Fruit fly (Drosophila melanogaster) whole organism, embryonic: ENCODE results near the gene dnc.

Experiments
- BEAF-32 ChIP-seq: fragments of 200-800 bp; sonication (Bioruptor generic); optimal IDR thresholded peaks from 3 replicates; lab custom pipeline; 2017; ENCODE audit warnings: missing biosample characterization, missing genetic modification characterization, mild to moderate bottlenecking, moderate library complexity, missing genetic modification reagents
- Bgb ChIP-seq: fragments of 200-800 bp; sonication (Bioruptor generic); IDR thresholded peaks from 2 replicates; pipeline ENCODE4 v1.3.6; 2022; ENCODE audit warnings: missing biosample characterization, missing genetic modification characterization; ENCODE audit not compliant: partially characterized antibody
- CG10147 ChIP-seq: fragments of 200-800 bp; sonication (Bioruptor generic); optimal IDR thresholded peaks from 2 replicates; lab custom pipeline; 2019; ENCODE audit warnings: missing biosample characterization, mild to moderate bottlenecking, missing genetic modification characterization, moderate library complexity
- CG12071 ChIP-seq: fragments of 200-800 bp; sonication (Bioruptor generic); optimal IDR thresholded peaks from 3 replicates; lab custom pipeline; 2018; ENCODE audit warnings: missing biosample characterization, mild to moderate bottlenecking, missing genetic modification characterization
- CG12299 ChIP-seq: fragments of 200-800 bp; sonication (Bioruptor generic); optimal IDR thresholded peaks from 2 replicates; lab custom pipeline; 2018; ENCODE audit warnings: missing biosample characterization, mild to moderate bottlenecking, missing genetic modification characterization
- CG1233 ChIP-seq: fragments of 200-800 bp; sonication (Bioruptor generic); optimal IDR thresholded peaks from 4 replicates; lab custom pipeline; 2018; ENCODE audit warnings: missing biosample characterization, mild to moderate bottlenecking, missing genetic modification characterization
- CG12659 ChIP-seq: fragments of 200-800 bp; sonication (Bioruptor generic); optimal IDR thresholded peaks from 3 replicates; lab custom pipeline; 2017; ENCODE audit warnings: mild to moderate bottlenecking, missing biosample characterization, missing genetic modification reagents, missing genetic modification characterization
- CG13894 ChIP-seq: fragments of 200-800 bp; sonication (Bioruptor generic); optimal IDR thresholded peaks from 3 replicates; lab custom pipeline; 2018; ENCODE audit warnings: missing biosample characterization, mild to moderate bottlenecking, missing genetic modification characterization, moderate library complexity
- CG15601 ChIP-seq: fragments of 200-800 bp; sonication (Bioruptor generic); optimal IDR thresholded peaks from 3 replicates; lab custom pipeline; 2019; ENCODE audit warnings: missing biosample characterization, mild to moderate bottlenecking, missing genetic modification characterization, moderate library complexity
- CG16813 ChIP-seq: fragments of 200-800 bp; sonication (Bioruptor generic); IDR thresholded peaks from 3 replicates; pipeline ENCODE4 v1.3.6; 2022; ENCODE audit warnings: missing biosample characterization, missing genetic modification characterization; ENCODE audit not compliant: partially characterized antibody
- CG17568 ChIP-seq: fragments of 200-800 bp; sonication (Bioruptor generic); optimal IDR thresholded peaks from 2 replicates; lab custom pipeline; 2018; ENCODE audit warnings: missing biosample characterization, mild to moderate bottlenecking, missing genetic modification characterization, moderate library complexity
- CG17912 ChIP-seq: fragments of 200-800 bp; sonication (Bioruptor generic); optimal IDR thresholded peaks from 2 replicates; lab custom pipeline; 2018; ENCODE audit warnings: missing biosample characterization, mild to moderate bottlenecking, missing genetic modification characterization
- CG18262 ChIP-seq: fragments of 200-800 bp; optimal IDR thresholded peaks from 3 replicates; lab custom pipeline; 2019; ENCODE audit warnings: missing biosample characterization, mild to moderate bottlenecking, missing genetic modification characterization, moderate library complexity
- CG32772 ChIP-seq: fragments of 200-800 bp; sonication (Bioruptor generic); IDR thresholded peaks from 2 replicates; pipeline ENCODE4 v1.3.6; 2022; ENCODE audit warnings: missing biosample characterization, missing genetic modification characterization
- CG3995 ChIP-seq: fragments of 200-800 bp; sonication (Bioruptor generic); optimal IDR thresholded peaks from 3 replicates; lab custom pipeline; 2016; ENCODE audit warnings: missing biosample characterization, missing genetic modification characterization
- CG4328 ChIP-seq: fragments of 200-800 bp; sonication (Bioruptor generic); optimal IDR thresholded peaks from 3 replicates; lab custom pipeline; 2017; ENCODE audit warnings: missing biosample characterization, missing genetic modification reagents, missing genetic modification characterization
- CG6689 ChIP-seq: fragments of 200-800 bp; sonication (Bioruptor generic); IDR thresholded peaks from 2 replicates; pipeline ENCODE4 v1.3.6; 2022; ENCODE audit warnings: missing biosample characterization, missing genetic modification characterization
- CG6813 ChIP-seq: fragments of 200-800 bp; sonication (Bioruptor generic); optimal IDR thresholded peaks from 2 replicates; lab custom pipeline; 2017; ENCODE audit warnings: missing biosample characterization, missing genetic modification characterization, mild to moderate bottlenecking, moderate library complexity, missing genetic modification reagents
- CG7928 ChIP-seq: fragments of 200-800 bp; sonication (Bioruptor generic); optimal IDR thresholded peaks from 2 replicates; lab custom pipeline; 2017; ENCODE audit warnings: missing biosample characterization, mild to moderate bottlenecking, missing genetic modification characterization
- CG9727 ChIP-seq: fragments of 200-800 bp; sonication (Bioruptor generic); optimal IDR thresholded peaks from 3 replicates; lab custom pipeline; 2017; ENCODE audit warnings: missing biosample characterization, mild to moderate bottlenecking, missing genetic modification characterization
- CG9817 ChIP-seq: fragments of 200-800 bp; sonication (Bioruptor generic); optimal IDR thresholded peaks from 2 replicates; lab custom pipeline; 2018; ENCODE audit warnings: missing biosample characterization, mild to moderate bottlenecking, missing genetic modification characterization, moderate library complexity
- D19A ChIP-seq: fragments of 200-800 bp; optimal IDR thresholded peaks from 3 replicates; lab custom pipeline; 2019; ENCODE audit warnings: missing biosample characterization, mild to moderate bottlenecking, missing genetic modification characterization, moderate library complexity
- Deaf1 ChIP-seq: fragments of 200-800 bp; optimal IDR thresholded peaks from 3 replicates; lab custom pipeline; 2019; ENCODE audit warnings: missing biosample characterization, mild to moderate bottlenecking, missing genetic modification characterization, moderate library complexity
- Dip2 ChIP-seq: fragments of 200-800 bp; sonication (Bioruptor generic); IDR thresholded peaks from 2 replicates; pipeline ENCODE4 v1.3.6; 2022; ENCODE audit warnings: missing biosample characterization, missing genetic modification characterization
- Doc3 ChIP-seq: fragments of 200-800 bp; sonication (Bioruptor generic); IDR thresholded peaks from 3 replicates; pipeline ENCODE4 v1.3.6; 2022; ENCODE audit warnings: missing biosample characterization, missing genetic modification characterization; ENCODE audit not compliant: partially characterized antibody
- Hmx ChIP-seq: fragments of 200-800 bp; sonication (Bioruptor generic); optimal IDR thresholded peaks from 2 replicates; lab custom pipeline; 2016; ENCODE audit warnings: missing biosample characterization, missing genetic modification characterization
- Lhr ChIP-seq: fragments of 200-800 bp; sonication (Bioruptor generic); optimal IDR thresholded peaks from 3 replicates; lab custom pipeline; 2017; ENCODE audit warnings: mild to moderate bottlenecking, missing biosample characterization, missing genetic modification reagents, missing genetic modification characterization
- Max ChIP-seq: fragments of 200-800 bp; sonication (Bioruptor generic); optimal IDR thresholded peaks from 2 replicates; lab custom pipeline; 2016; ENCODE audit warnings: missing biosample characterization, mild to moderate bottlenecking, missing genetic modification characterization
- Nf-YA ChIP-seq: fragments of 200-800 bp; sonication (Bioruptor generic); IDR thresholded peaks from 2 replicates; pipeline ENCODE4 v1.3.6; 2022; ENCODE audit warnings: missing biosample characterization, missing genetic modification characterization
- Taf1 ChIP-seq: fragments of 200-800 bp; sonication (Bioruptor generic); IDR thresholded peaks from 2 replicates; pipeline ENCODE4 v1.3.6; 2022; ENCODE audit warnings: missing biosample characterization, missing genetic modification characterization
- ara ChIP-seq: fragments of 200-800 bp; sonication (Bioruptor generic); IDR thresholded peaks from 2 replicates; pipeline ENCODE4 v1.3.6; 2022; ENCODE audit warnings: missing biosample characterization, missing genetic modification characterization
- ase ChIP-seq: fragments of 200-800 bp; sonication (Bioruptor generic); IDR thresholded peaks from 3 replicates; pipeline ENCODE4 v1.3.6; 2022; ENCODE audit warnings: missing biosample characterization, missing genetic modification characterization
- btn ChIP-seq: fragments of 200-800 bp; sonication (Bioruptor generic); optimal IDR thresholded peaks from 2 replicates; lab custom pipeline; 2016; ENCODE audit warnings: missing biosample characterization, missing genetic modification characterization
- ci ChIP-seq: fragments of 200-800 bp; sonication (Bioruptor generic); IDR thresholded peaks from 3 replicates; pipeline ENCODE4 v1.3.6; 2022; ENCODE audit warnings: missing biosample characterization, missing genetic modification characterization
- dmrt99B ChIP-seq: fragments of 200-800 bp; sonication (Bioruptor generic); optimal IDR thresholded peaks from 2 replicates; lab custom pipeline; 2018; ENCODE audit warnings: missing biosample characterization, mild to moderate bottlenecking, missing genetic modification characterization, moderate library complexity
- ems ChIP-seq: fragments of 200-800 bp; sonication (Bioruptor generic); optimal IDR thresholded peaks from 3 replicates; lab custom pipeline; 2016; ENCODE audit warnings: missing biosample characterization, missing genetic modification characterization
- gt ChIP-seq: fragments of 200-800 bp; sonication (Bioruptor generic); IDR thresholded peaks from 2 replicates; pipeline ENCODE4 v1.3.6; 2022; ENCODE audit warnings: missing biosample characterization, missing genetic modification characterization
- kni ChIP-seq: fragments of 200-800 bp; sonication (Bioruptor generic); optimal IDR thresholded peaks from 3 replicates; lab custom pipeline; 2017; ENCODE audit warnings: mild to moderate bottlenecking, missing biosample characterization, missing genetic modification reagents, missing genetic modification characterization
- mirr ChIP-seq: fragments of 200-800 bp; sonication (Bioruptor generic); optimal IDR thresholded peaks from 3 replicates; lab custom pipeline; 2018; ENCODE audit warnings: missing biosample characterization, mild to moderate bottlenecking, missing genetic modification characterization
- nmo ChIP-seq: fragments of 200-800 bp; sonication (Bioruptor generic); optimal IDR thresholded peaks from 2 replicates; lab custom pipeline; 2018; ENCODE audit warnings: missing biosample characterization, mild to moderate bottlenecking, missing genetic modification characterization, moderate library complexity
- pho ChIP-seq: fragments of 200-800 bp; sonication (Bioruptor generic); optimal IDR thresholded peaks from 2 replicates; lab custom pipeline; 2016; ENCODE audit warnings: missing biosample characterization, missing genetic modification characterization
- repo ChIP-seq: fragments of 200-800 bp; sonication (Bioruptor generic); optimal IDR thresholded peaks from 2 replicates; lab custom pipeline; 2016; ENCODE audit warnings: missing biosample characterization, missing genetic modification characterization
- salm ChIP-seq: fragments of 200-800 bp; sonication (Bioruptor generic); optimal IDR thresholded peaks from 2 replicates; lab custom pipeline; 2018; ENCODE audit warnings: missing biosample characterization, mild to moderate bottlenecking, missing genetic modification characterization
- sens-2 ChIP-seq: fragments of 200-800 bp; sonication (Bioruptor generic); IDR thresholded peaks from 2 replicates; pipeline ENCODE4 v1.3.6; 2022; ENCODE audit warnings: missing biosample characterization, missing genetic modification characterization
- slou ChIP-seq: fragments of 200-800 bp; sonication (Bioruptor generic); optimal IDR thresholded peaks from 3 replicates; lab custom pipeline; 2016; ENCODE audit warnings: missing biosample characterization, missing genetic modification characterization
- ssp ChIP-seq: fragments of 200-800 bp; sonication (Bioruptor generic); IDR thresholded peaks from 2 replicates; pipeline ENCODE4 v1.3.6; 2022; ENCODE audit warnings: missing biosample characterization, missing genetic modification characterization
- tap ChIP-seq: fragments of 200-800 bp; optimal IDR thresholded peaks from 3 replicates; lab custom pipeline; 2019; ENCODE audit warnings: missing biosample characterization, mild to moderate bottlenecking, missing genetic modification characterization, moderate library complexity
- tx ChIP-seq: fragments of 200-800 bp; sonication (Bioruptor generic); optimal IDR thresholded peaks from 2 replicates; lab custom pipeline; 2016; ENCODE audit warnings: missing biosample characterization, missing genetic modification characterization
- vnd ChIP-seq: fragments of 200-800 bp; sonication (Bioruptor generic); IDR thresholded peaks from 3 replicates; pipeline ENCODE4 v1.3.6; 2022; ENCODE audit warnings: missing biosample characterization, missing genetic modification characterization; ENCODE audit not compliant: partially characterized antibody

dnc gene

DNA sequence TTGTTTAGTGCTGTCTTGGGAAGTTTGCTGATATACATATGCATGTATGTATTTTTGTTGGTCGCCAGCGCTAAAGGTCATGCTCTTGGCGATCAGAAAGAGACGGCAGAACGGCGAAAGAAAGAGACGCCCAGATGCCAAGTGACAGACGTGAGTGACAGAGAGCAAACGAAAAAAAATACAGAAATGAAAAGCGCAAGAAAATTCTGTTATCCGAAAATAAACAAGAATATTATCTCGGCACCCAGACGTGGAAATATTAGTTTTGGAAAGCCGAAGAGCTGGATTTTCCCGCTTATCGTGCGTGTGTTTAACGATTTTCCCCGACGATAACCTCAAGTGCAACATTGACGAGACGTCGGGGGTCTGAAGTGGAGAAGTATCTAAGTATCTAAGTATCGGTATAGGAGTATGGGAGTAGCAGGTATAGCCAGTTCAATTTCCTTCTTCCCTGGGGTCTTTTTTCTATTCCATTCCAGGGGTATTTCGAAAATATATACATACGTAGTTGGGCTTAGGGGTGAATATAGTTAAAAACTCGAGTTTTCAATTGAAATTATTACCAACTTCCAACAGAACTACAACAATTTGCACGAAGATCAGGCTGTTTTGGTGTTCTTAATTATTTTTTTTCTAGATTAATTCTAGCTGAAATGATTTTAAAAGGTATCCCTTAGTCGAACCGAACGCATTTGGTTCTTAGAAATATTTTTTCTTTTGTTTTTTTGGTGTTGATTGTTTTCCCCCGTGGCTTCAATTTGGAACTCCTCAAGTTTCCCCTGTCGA is 190.8 kb downstream of the dnc start (continued):
- TF ChIP-seq CG12299 = no peak
- no peak for TF ChIP-seq CG1233 (GFP tag; lab: Kevin White, UChicago)
- no peak for TF ChIP-seq ssp
- no peak for TF ChIP-seq mirr
- no peak for TF ChIP-seq Taf1 (GFP tag; lab: Robert Waterston, UW)
- TF ChIP-seq CG12659 = no peak
- TF ChIP-seq btn (GFP tag; lab: Kevin White, UChicago) = peak; percentile 43
- no peak for TF ChIP-seq Dip2 (GFP tag; lab: Robert Waterston, UW)
- TF ChIP-seq Nf-YA (GFP tag; lab: Robert Waterston, UW) = no peak
- no peak for TF ChIP-seq CG4328 (GFP tag; lab: Kevin White, UChicago)
- TF ChIP-seq CG3995 (GFP tag; lab: Kevin White, UChicago) = no peak
- TF ChIP-seq Doc3 (GFP tag; lab: Robert Waterston, UW) = no peak
- TF ChIP-seq CG12071 (GFP tag; lab: Kevin White, UChicago) = no peak
- no peak for TF ChIP-seq Hmx (GFP tag; lab: Kevin White, UChicago)
- TF ChIP-seq ara = peak; percentile 68; the same call in 1 of the 2 replicates
- TF ChIP-seq salm (tag; lab: Kevin White, UChicago) = no peak
- TF ChIP-seq repo (GFP tag; lab: Kevin White, UChicago) = no peak
- TF ChIP-seq CG17912 (GFP tag; lab: Kevin White, UChicago) = no peak
- TF ChIP-seq dmrt99B (tag; lab: Kevin White, UChicago) = no peak
- TF ChIP-seq CG32772 (GFP tag; lab: Robert Waterston, UW) = 0 out of 2 replicates have a peak, but pooled peaks have one; percentile 31
- TF ChIP-seq Lhr (GFP tag; lab: Kevin White, UChicago) = no peak
- TF ChIP-seq CG6689 (GFP tag; lab: Robert Waterston, UW) = peak; percentile 13; the same call in 1 of the 2 replicates
- no peak for TF ChIP-seq CG7928 (GFP tag; lab: Kevin White, UChicago)
- TF ChIP-seq CG16813 (GFP tag; lab: Robert Waterston, UW) = no peak
- TF ChIP-seq gt (GFP tag; lab: Robert Waterston, UW) = no peak
- no peak for TF ChIP-seq BEAF-32 (GFP tag; lab: Kevin White, UChicago)
- no peak for TF ChIP-seq slou (GFP tag; lab: Kevin White, UChicago)
- TF ChIP-seq tap (tag; lab: Kevin White, UChicago) = no peak
- TF ChIP-seq ems (GFP tag; lab: Kevin White, UChicago) = no peak
- TF ChIP-seq CG10147 = no peak
- no peak for TF ChIP-seq tx (GFP tag; lab: Kevin White, UChicago)
- no peak for TF ChIP-seq Deaf1 (tag; lab: Kevin White, UChicago)
- no peak for TF ChIP-seq sens-2 (GFP tag; lab: Robert Waterston, UW)
- TF ChIP-seq vnd (GFP tag; lab: Robert Waterston, UW) = no peak
- no peak for TF ChIP-seq Bgb (GFP tag; lab: Robert Waterston, UW)
- TF ChIP-seq CG15601 (tag; lab: Kevin White, UChicago) = peak; percentile 31
- TF ChIP-seq ci = no peak
- TF ChIP-seq CG18262 (tag; lab: Kevin White, UChicago) = peak; percentile 79
- TF ChIP-seq D19A (tag; lab: Kevin White, UChicago) = peak; percentile 62
- TF ChIP-seq CG9727 = peak; percentile 84
- no peak for TF ChIP-seq CG13894 (tag; lab: Kevin White, UChicago)
- TF ChIP-seq CG9817 (tag; lab: Kevin White, UChicago) = no peak
- TF ChIP-seq Max (GFP tag; lab: Kevin White, UChicago) = no peak
- peak; percentile 66 for TF ChIP-seq nmo
- no peak for TF ChIP-seq pho
- TF ChIP-seq kni (GFP tag; lab: Kevin White, UChicago) = peak; percentile 59
- no peak for TF ChIP-seq ase (GFP tag; lab: Robert Waterston, UW)
- peak; percentile 23 for TF ChIP-seq CG6813 (GFP tag; lab: Kevin White, UChicago)
- TF ChIP-seq CG17568 (GFP tag; lab: Kevin White, UChicago) = no peak
